Worm (Caenorhabditis elegans): ENCODE results near the gene H05C05.1.

- no peak for TF ChIP-seq lin-39 (tag; optimal IDR thresholded peaks at IDR 0.05)
- TF ChIP-seq nhr-12 (tag; optimal IDR thresholded peaks at IDR 0.05): no peak
- no peak for TF ChIP-seq zag-1 (tag; optimal IDR thresholded peaks at IDR 0.05)
- TF ChIP-seq nhr-21 (tag; optimal IDR thresholded peaks at IDR 0.05): no peak
- no peak for TF ChIP-seq nhr-6 (tag; optimal IDR thresholded peaks at IDR 0.05)
- TF ChIP-seq nhr-237 (tag; optimal IDR thresholded peaks at IDR 0.05): no peak
- no peak for TF ChIP-seq fos-1 (tag; optimal IDR thresholded peaks at IDR 0.05)
- no peak for TF ChIP-seq lsy-2 (tag; optimal IDR thresholded peaks at IDR 0.05)
- TF ChIP-seq ztf-11 (tag; optimal IDR thresholded peaks at IDR 0.05): no peak
- TF ChIP-seq aly-2 (tag; optimal IDR thresholded peaks at IDR 0.05): no peak
- no peak for TF ChIP-seq skn-1 (tag; optimal IDR thresholded peaks at IDR 0.05)
- no peak for TF ChIP-seq alr-1 (tag; optimal IDR thresholded peaks at IDR 0.05)
These were observed 26.1 kb upstream of the H05C05.1 start for ce11 chrIII:2920866-2921265.

Measured in whole organism, L2 larva.